Worm (Caenorhabditis elegans): ENCODE measurements around the gene srz-1.

DNA sequence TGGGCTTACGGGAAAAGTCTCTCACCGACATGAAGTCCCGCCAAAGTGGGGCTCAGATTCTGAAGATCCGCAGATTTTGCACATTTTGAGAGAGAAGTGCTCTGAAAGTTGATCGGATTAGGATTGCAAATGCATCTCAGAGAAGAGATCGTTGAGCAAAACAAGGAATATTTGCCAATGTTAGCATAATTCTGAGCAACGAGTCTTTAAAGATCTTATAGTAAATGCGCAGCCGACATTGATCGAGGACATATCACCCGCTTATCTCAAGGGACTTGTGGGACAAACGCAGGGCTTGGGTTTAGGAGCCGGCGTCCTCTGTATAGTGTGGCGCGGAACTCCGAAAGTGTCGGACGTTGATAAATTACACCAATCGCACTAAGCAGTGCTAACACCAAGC lies 48.1 kb downstream of the srz-1 start, which contains the start of gene nhr-112:
- TF ChIP-seq unc-62 (GFP tag; optimal IDR thresholded peaks at IDR 0.05) (no peak), nhr-12 (tag; optimal IDR thresholded peaks at IDR 0.05) (no peak), crh-2 (tag; optimal IDR thresholded peaks at IDR 0.05) (no peak), zag-1 (tag; optimal IDR thresholded peaks at IDR 0.05) (no peak), alr-1 (tag; optimal IDR thresholded peaks at IDR 0.05) (no peak), fos-1 (tag; optimal IDR thresholded peaks at IDR 0.05) (no peak), ztf-11 (tag; optimal IDR thresholded peaks at IDR 0.05) (no peak), unc-39 (tag; optimal IDR thresholded peaks at IDR 0.05) (no peak), lsy-2 (tag; optimal IDR thresholded peaks at IDR 0.05) (no peak), snpc-4 (tag; optimal IDR thresholded peaks at IDR 0.05) (no peak), elt-3 (tag; optimal IDR thresholded peaks at IDR 0.05) (no peak)
